Worm (Caenorhabditis elegans): Measurements from ENCODE around the gene C54D10.5.

DNA sequence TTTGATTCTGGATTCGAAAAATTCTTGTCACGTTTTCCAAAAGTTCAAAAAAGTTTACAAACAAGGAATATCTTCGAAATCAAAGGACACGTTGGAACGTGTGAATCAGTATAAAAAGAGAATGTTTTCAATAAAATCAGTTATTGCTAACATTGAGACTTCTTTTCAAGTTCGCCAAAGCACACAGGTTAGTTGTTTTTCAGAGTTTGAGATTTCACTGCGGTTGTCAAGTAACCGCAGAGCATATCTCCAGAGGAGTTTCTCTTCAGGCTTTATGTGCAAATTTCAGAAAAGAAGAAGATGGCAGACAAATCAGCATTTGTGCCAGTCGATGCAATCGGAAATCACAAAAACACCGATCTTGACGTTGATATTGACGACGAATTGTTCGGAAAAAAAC lies 43.0 kb upstream of the C54D10.5 start, which contains the start of gene K01D12.15:
- no peak for TF ChIP-seq mep-1 (tag; optimal IDR thresholded peaks at IDR 0.05)
- TF ChIP-seq sox-4 (tag; optimal IDR thresholded peaks at IDR 0.05): no peak
- TF ChIP-seq rnt-1 (tag; optimal IDR thresholded peaks at IDR 0.05): no peak
- TF ChIP-seq isw-1 (GFP tag; IDR thresholded peaks at IDR 0.05): no peak
- no peak for TF ChIP-seq unc-62 (GFP tag; optimal IDR thresholded peaks at IDR 0.05)
- no peak for TF ChIP-seq blmp-1 (tag; optimal IDR thresholded peaks at IDR 0.05)
- no peak for TF ChIP-seq swsn-7 (tag; optimal IDR thresholded peaks at IDR 0.05)
- TF ChIP-seq nhr-77 (tag; optimal IDR thresholded peaks at IDR 0.05): no peak
- no peak for TF ChIP-seq mdl-1 (tag; optimal IDR thresholded peaks at IDR 0.05)
- no peak for TF ChIP-seq nhr-19 (GFP tag; conservative IDR thresholded peaks at IDR 0.05)

Data from whole organism, L1 larva.